Worm (Caenorhabditis elegans): ENCODE measurements around the gene pro-2.

The pro-2 gene

DNA sequence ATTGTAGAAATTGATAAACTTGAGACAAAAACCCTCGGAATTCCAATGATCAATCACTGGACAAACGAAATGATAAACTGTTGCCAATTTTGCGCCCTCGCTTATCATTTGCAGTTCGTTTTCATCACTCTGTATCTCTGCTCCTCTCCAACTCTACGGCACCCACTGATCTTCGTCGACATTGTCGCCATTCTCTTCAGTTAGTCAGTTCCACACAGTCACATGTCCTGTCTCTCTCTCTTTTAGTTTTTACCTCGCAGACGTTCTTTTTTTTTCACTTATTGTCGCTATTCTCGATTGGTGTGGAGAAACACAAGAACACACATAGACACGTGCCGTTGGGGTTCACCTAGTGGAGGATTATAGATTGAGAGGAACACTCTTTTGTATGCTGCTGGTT lies 44.1 kb upstream of the pro-2 start:
- TF ChIP-seq alr-1 (tag; optimal IDR thresholded peaks at IDR 0.05; ENCODE audit: borderline replicate concordance), result no peak
- peak; percentile 19 for TF ChIP-seq nhr-47 (tag; optimal IDR thresholded peaks at IDR 0.05)
- TF ChIP-seq lin-15B (tag; optimal IDR thresholded peaks at IDR 0.05), result no peak
- TF ChIP-seq ama-1 (optimal IDR thresholded peaks at IDR 0.05), result no peak
- no peak for TF ChIP-seq nhr-237 (tag; optimal IDR thresholded peaks at IDR 0.05)
- TF ChIP-seq efl-1 (optimal IDR thresholded peaks at IDR 0.05), result peak in 1 of 2 experiments; percentile 4
- TF ChIP-seq efl-1 (GFP tag; optimal IDR thresholded peaks at IDR 0.05 in 1 of 2), result peak in 1 of 2 experiments; percentile 94
- no peak for TF ChIP-seq nhr-11 (tag; optimal IDR thresholded peaks at IDR 0.05)
- TF ChIP-seq mab-9 (GFP tag; IDR thresholded peaks at IDR 0.05), result no peak
- TF ChIP-seq nhr-90 (tag; optimal IDR thresholded peaks at IDR 0.05; ENCODE audit: poor library complexity), result peak; percentile 56
- no peak for TF ChIP-seq hlh-17 (GFP tag; optimal IDR thresholded peaks at IDR 0.05; ENCODE audit: borderline replicate concordance)
- TF ChIP-seq fos-1 (tag; optimal IDR thresholded peaks at IDR 0.05), result no peak
- TF ChIP-seq lsy-2 (tag; optimal IDR thresholded peaks at IDR 0.05), result peak; percentile 34 to 41
- TF ChIP-seq ces-1 (GFP tag; optimal IDR thresholded peaks at IDR 0.05), result no peak
- TF ChIP-seq nhr-77 (tag; optimal IDR thresholded peaks at IDR 0.05), result no peak
- no peak for TF ChIP-seq fkh-10 (GFP tag; optimal IDR thresholded peaks at IDR 0.05)
- TF ChIP-seq egl-13 (tag; optimal IDR thresholded peaks at IDR 0.05), result no peak
- TF ChIP-seq grh-1 (GFP tag; IDR thresholded peaks at IDR 0.05), result no peak
- no peak for TF ChIP-seq egl-27 (tag; optimal IDR thresholded peaks at IDR 0.05)
- TF ChIP-seq ceh-88 (GFP tag; IDR thresholded peaks at IDR 0.05), result no peak
- peak; percentile 87 for TF ChIP-seq lin-14 (GFP tag; optimal IDR thresholded peaks at IDR 0.05)
- no peak for TF ChIP-seq ztf-4 (tag; optimal IDR thresholded peaks at IDR 0.05)
- no peak for TF ChIP-seq ztf-11 (tag; optimal IDR thresholded peaks at IDR 0.05)
- no peak for TF ChIP-seq isw-1 (GFP tag; IDR thresholded peaks at IDR 0.05)
- TF ChIP-seq ets-5 (GFP tag; IDR thresholded peaks at IDR 0.05), result no peak
- TF ChIP-seq irx-1 (tag; optimal IDR thresholded peaks at IDR 0.05), result no peak
- TF ChIP-seq dpl-1 (GFP tag; optimal IDR thresholded peaks at IDR 0.05), result peak in 2 of 3 experiments; percentile 11 to 29
- TF ChIP-seq snpc-4 (tag; optimal IDR thresholded peaks at IDR 0.05), result peak; percentile 2
- TF ChIP-seq Y116A8C.19 (tag; optimal IDR thresholded peaks at IDR 0.05; ENCODE audit: borderline replicate concordance), result no peak
- TF ChIP-seq elt-2 (tag; optimal IDR thresholded peaks at IDR 0.05), result peak; percentile 69
- TF ChIP-seq zip-4 (GFP tag; optimal IDR thresholded peaks at IDR 0.05), result no peak
- no peak for TF ChIP-seq fkh-8 (tag; optimal IDR thresholded peaks at IDR 0.05)
- TF ChIP-seq pqm-1 (tag; optimal IDR thresholded peaks at IDR 0.05), result no peak
- peak; percentile 86 for TF ChIP-seq nhr-85 (tag)
- no peak for TF ChIP-seq nhr-12 (tag; optimal IDR thresholded peaks at IDR 0.05)
- TF ChIP-seq C04F5.9 (tag; optimal IDR thresholded peaks at IDR 0.05), result no peak
- TF ChIP-seq nhr-84 (tag; optimal IDR thresholded peaks at IDR 0.05), result no peak
- no peak for TF ChIP-seq lir-3 (tag; optimal IDR thresholded peaks at IDR 0.05; ENCODE audit: poor library complexity)
- peak in 1 of 2 experiments; percentile 80 for TF ChIP-seq lin-35 (GFP tag; optimal IDR thresholded peaks at IDR 0.05)
- peak; percentile 28 for TF ChIP-seq xbp-1 (tag; optimal IDR thresholded peaks at IDR 0.05)
- no peak for TF ChIP-seq lin-39 (tag; optimal IDR thresholded peaks at IDR 0.05)
- TF ChIP-seq mdl-1 (tag; optimal IDR thresholded peaks at IDR 0.05), result peak in 1 of 2 experiments; percentile 82
- no peak for TF ChIP-seq unc-30 (tag; optimal IDR thresholded peaks at IDR 0.05)
- no peak for TF ChIP-seq hlh-4 (tag; optimal IDR thresholded peaks at IDR 0.05)
- TF ChIP-seq ceh-82 (tag; optimal IDR thresholded peaks at IDR 0.05), result no peak
- no peak for TF ChIP-seq efl-3 (GFP tag; optimal IDR thresholded peaks at IDR 0.05)
- TF ChIP-seq sup-37 (GFP tag; optimal IDR thresholded peaks at IDR 0.05), result no peak
- TF ChIP-seq unc-98 (GFP tag; IDR thresholded peaks at IDR 0.05), result no peak
- no peak for TF ChIP-seq vab-15 (tag; optimal IDR thresholded peaks at IDR 0.05)
- TF ChIP-seq nhr-71 (tag; optimal IDR thresholded peaks at IDR 0.05), result peak; percentile 77
- peak; percentile 35 for TF ChIP-seq rnt-1 (tag; optimal IDR thresholded peaks at IDR 0.05)
- no peak for TF ChIP-seq sox-4 (tag; optimal IDR thresholded peaks at IDR 0.05)
- TF ChIP-seq nhr-20 (tag; optimal IDR thresholded peaks at IDR 0.05), result peak; percentile 74
